Worm (Caenorhabditis elegans): ENCODE results near the gene C35D10.3.
A peak's percentile ranks its signal among the peaks of the same experiment; 100 is the strongest.

Gene C35D10.3

DNA sequence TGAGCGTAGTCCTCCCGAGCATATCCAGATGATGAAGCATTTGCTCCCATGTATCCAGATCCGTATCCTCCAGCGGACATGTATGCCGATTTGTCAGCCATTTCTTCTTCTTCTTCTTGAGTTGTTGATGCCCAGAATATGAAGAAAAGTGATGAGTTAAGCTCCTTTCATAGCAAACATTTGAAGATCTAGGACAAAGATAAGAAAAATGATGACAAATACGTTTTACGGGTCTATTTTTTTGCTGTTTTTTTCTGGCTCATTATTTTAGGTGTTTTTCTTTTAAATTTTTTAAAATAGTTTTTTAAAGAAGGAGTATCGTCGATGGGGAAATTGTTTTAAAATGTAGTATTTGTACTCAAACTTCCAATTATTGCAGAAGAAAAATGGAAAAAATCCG, 38.5 kb upstream of the C35D10.3 start, which contains the start of gene nspd-9:
nspd-9 (minus strand) TSS at position 101 of the 400 bp plus-strand sequence.
- TF ChIP-seq jun-1 (tag; optimal IDR thresholded peaks at IDR 0.05) (no peak), ceh-62 (tag; optimal IDR thresholded peaks at IDR 0.05) (no peak), duxl-1 (tag; optimal IDR thresholded peaks at IDR 0.05; ENCODE audit: poor library complexity) (no peak), daf-19 (GFP tag; conservative IDR thresholded peaks at IDR 0.05) (no peak), hif-1 (tag; optimal IDR thresholded peaks at IDR 0.05) (no peak), hmg-1.1 (GFP tag; IDR thresholded peaks at IDR 0.05) (no peak), attf-4 (tag; optimal IDR thresholded peaks at IDR 0.05) (no peak), zfp-3 (GFP tag; conservative IDR thresholded peaks at IDR 0.05) (no peak), madf-5 (GFP tag; IDR thresholded peaks at IDR 0.05) (no peak), D1046.2 (GFP tag; IDR thresholded peaks at IDR 0.05) (no peak), set-16 (GFP tag; IDR thresholded peaks at IDR 0.05) (no peak), T26A8.4 (GFP tag; IDR thresholded peaks at IDR 0.05) (no peak), zip-2 (tag; optimal IDR thresholded peaks at IDR 0.05) (no peak), dmd-9 (GFP tag; IDR thresholded peaks at IDR 0.05) (no peak), dve-1 (tag; optimal IDR thresholded peaks at IDR 0.05; ENCODE audit: insufficient read depth) (no peak), F44E2.7 (GFP tag; IDR thresholded peaks at IDR 0.05) (no peak), gei-8 (GFP tag; optimal IDR thresholded peaks at IDR 0.05) (no peak)

DNA sequence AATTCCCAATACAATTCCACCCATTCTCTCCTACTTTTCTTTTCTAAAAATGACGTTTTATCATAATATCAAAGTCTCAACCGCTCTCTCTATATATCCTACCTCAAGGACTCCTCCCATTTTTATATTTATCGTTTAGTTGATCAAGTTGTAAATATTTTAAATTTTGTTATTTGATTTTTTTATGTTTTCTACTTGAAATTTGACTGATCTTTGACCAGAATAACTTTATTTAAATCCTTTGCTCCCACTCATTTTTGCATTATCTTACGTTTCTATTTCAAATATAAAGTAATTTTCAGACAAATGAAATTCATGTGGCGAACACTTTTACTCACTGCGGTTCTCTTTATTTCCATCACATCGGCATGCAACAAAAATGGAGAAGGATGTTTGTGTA, 31.3 kb upstream of the C35D10.3 start, which contains the start of the genes acbp-7 and F26A1.19:
acbp-7 (plus strand) TSS at position 301 of the 400 bp plus-strand sequence.
F26A1.19 (plus strand) TSS at position 303 of the 400 bp plus-strand sequence.
- no peak for TF ChIP-seq snpc-4 (tag; optimal IDR thresholded peaks at IDR 0.05)
- no peak for TF ChIP-seq php-3 (GFP tag; IDR thresholded peaks at IDR 0.05)
- TF ChIP-seq zip-11 (GFP tag; IDR thresholded peaks at IDR 0.05): no peak
- no peak for TF ChIP-seq pqm-1 (tag; optimal IDR thresholded peaks at IDR 0.05)
- no peak for TF ChIP-seq nhr-111 (GFP tag; optimal IDR thresholded peaks at IDR 0.05)
- no peak for TF ChIP-seq daf-8 (GFP tag; IDR thresholded peaks at IDR 0.05)
- no peak for TF ChIP-seq daf-16 (GFP tag; optimal IDR thresholded peaks at IDR 0.05)
- TF ChIP-seq daf-16 (tag; optimal IDR thresholded peaks at IDR 0.05): no peak
- TF ChIP-seq dmd-6 (GFP tag; IDR thresholded peaks at IDR 0.05): no peak
- no peak for TF ChIP-seq nhr-77 (tag; optimal IDR thresholded peaks at IDR 0.05)
- no peak for TF ChIP-seq arid-1 (GFP tag; conservative IDR thresholded peaks at IDR 0.05)
- no peak for TF ChIP-seq T20F7.1 (GFP tag; optimal IDR thresholded peaks at IDR 0.05)
- TF ChIP-seq saeg-2 (GFP tag; IDR thresholded peaks at IDR 0.05): no peak
- TF ChIP-seq pha-4 (GFP tag; IDR thresholded peaks at IDR 0.05): no peak
- TF ChIP-seq pha-4 (tag; optimal IDR thresholded peaks at IDR 0.05): no peak

DNA sequence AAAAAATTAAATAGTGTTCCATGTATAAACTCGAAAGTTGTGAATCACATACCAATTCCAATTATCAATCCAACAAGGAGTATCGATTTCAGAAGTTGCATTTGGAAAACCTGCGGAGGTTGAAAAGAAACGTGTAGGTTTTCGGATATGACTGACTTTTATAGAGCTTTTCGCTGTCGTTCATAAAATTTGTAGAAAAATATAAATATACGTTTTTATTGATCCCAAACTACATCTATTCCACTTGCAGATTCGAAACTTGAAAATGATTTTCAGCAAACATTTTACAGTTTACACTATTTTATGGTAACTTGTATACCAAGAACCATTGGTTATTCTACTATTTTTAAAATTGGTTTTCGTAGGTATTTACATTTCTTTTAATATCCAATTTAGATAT, 26.5 kb upstream of the C35D10.3 start, which contains the start of gene clec-156:
clec-156 (minus strand) TSS at position 101 of the 400 bp plus-strand sequence.
- TF ChIP-seq dmd-9 (GFP tag; IDR thresholded peaks at IDR 0.05): no peak
- TF ChIP-seq unc-62 (GFP tag; optimal IDR thresholded peaks at IDR 0.05 in 1 of 2): peak in 1 of 2 experiments; percentile 51
- TF ChIP-seq unc-62 (tag; optimal IDR thresholded peaks at IDR 0.05): no peak

DNA sequence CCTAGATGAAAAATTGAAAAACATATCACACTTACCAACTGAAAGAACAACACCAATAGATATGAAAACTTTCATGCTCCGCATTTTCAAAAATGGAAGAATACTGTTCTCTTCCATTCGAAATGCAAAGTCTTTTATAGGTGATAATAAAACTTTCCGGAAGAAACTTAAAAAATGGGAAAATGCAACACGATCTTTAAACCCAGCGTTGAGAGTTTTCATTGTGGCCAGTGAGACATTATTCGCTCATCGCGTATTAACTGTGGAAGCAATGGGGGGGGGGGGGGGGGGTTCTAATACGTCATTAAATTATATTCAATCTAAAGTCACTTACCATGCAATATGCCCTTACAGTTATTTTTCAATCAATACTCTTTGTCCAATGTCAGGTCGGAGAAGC, 24.4 kb upstream of the C35D10.3 start, which contains the start of the genes clec-157 and fkh-5:
clec-157 (minus strand) TSS at position 101 of the 400 bp plus-strand sequence.
fkh-5 (plus strand) TSS at position 336 of the 400 bp plus-strand sequence.
- TF ChIP-seq nhr-102 (tag; optimal IDR thresholded peaks at IDR 0.05): no peak
- no peak for TF ChIP-seq unc-39 (tag; optimal IDR thresholded peaks at IDR 0.05)
- peak in 1 of 2 experiments; percentile 63 for TF ChIP-seq unc-62 (GFP tag; optimal IDR thresholded peaks at IDR 0.05 in 1 of 2)
- TF ChIP-seq unc-62 (tag; optimal IDR thresholded peaks at IDR 0.05): no peak
